Worm (Caenorhabditis elegans): ENCODE measurements around the gene D1086.5.

- TF ChIP-seq cog-1 (tag; optimal IDR thresholded peaks at IDR 0.05) = no peak
- TF ChIP-seq ztf-23 (GFP tag; IDR thresholded peaks at IDR 0.05) = no peak
- no peak for TF ChIP-seq flt-1 (GFP tag; IDR thresholded peaks at IDR 0.05)
- TF ChIP-seq klf-2 (GFP tag; conservative IDR thresholded peaks at IDR 0.05) = no peak
- TF ChIP-seq T22C8.4 (GFP tag; IDR thresholded peaks at IDR 0.05) = no peak
- TF ChIP-seq tab-1 (GFP tag; IDR thresholded peaks at IDR 0.05) = no peak
- TF ChIP-seq ref-1 (GFP tag; conservative IDR thresholded peaks at IDR 0.05) = no peak
- no peak for TF ChIP-seq med-1 (GFP tag; optimal IDR thresholded peaks at IDR 0.05; ENCODE audit: insufficient read depth)
- no peak for TF ChIP-seq ztf-29 (GFP tag; IDR thresholded peaks at IDR 0.05)
Measured at ce11 chrV:14085589-14085988, 4.6 kb downstream of the D1086.5 start, which contains the start of gene D1086.18.

Data from whole organism, midembryonic.